Worm (Caenorhabditis elegans): Measurements from ENCODE around the gene srv-8.

- TF ChIP-seq blmp-1 (tag; optimal IDR thresholded peaks at IDR 0.05; ENCODE audit: insufficient read depth): no peak
- no peak for TF ChIP-seq ztf-11 (tag; optimal IDR thresholded peaks at IDR 0.05)
- no peak for TF ChIP-seq fos-1 (tag; optimal IDR thresholded peaks at IDR 0.05)
These were observed 2.5 kb upstream of the srv-8 start, which contains the start of gene srv-9 for ce11 chrV:13423045-13423444.
